Fruit fly (Drosophila melanogaster) whole organism, prepupa: ENCODE results near the gene Pak.

Experiments used
- Blimp-1 ChIP-seq: fragments of 200-800 bp; sonication (Bioruptor generic); optimal IDR thresholded peaks from 3 replicates; lab custom pipeline; 2017; ENCODE audit warnings: missing biosample characterization, missing genetic modification characterization, mild to moderate bottlenecking, moderate library complexity, missing genetic modification reagents
- CG32006 ChIP-seq: fragments of 200-800 bp; sonication (Bioruptor generic); optimal IDR thresholded peaks from 3 replicates; lab custom pipeline; 2017; ENCODE audit warnings: missing biosample characterization, mild to moderate bottlenecking, missing genetic modification characterization
- CG3919 ChIP-seq: fragments of 200-800 bp; sonication (Bioruptor generic); optimal IDR thresholded peaks from 3 replicates; lab custom pipeline; 2016; ENCODE audit warnings: missing biosample characterization, missing genetic modification characterization
- CG6854 ChIP-seq: fragments of 200-800 bp; sonication (Bioruptor generic); optimal IDR thresholded peaks from 2 replicates; lab custom pipeline; 2017; ENCODE audit warnings: missing biosample characterization, mild to moderate bottlenecking, missing genetic modification characterization
- Eip78C ChIP-seq: fragments of 200-800 bp; sonication (Bioruptor generic); peaks from one replicate; lab custom pipeline; 2016; ENCODE audit warnings: missing biosample characterization, missing genetic modification characterization
- Hr38 ChIP-seq: sonication (Bioruptor generic); optimal IDR thresholded peaks from 2 replicates; lab custom pipeline; 2016; ENCODE audit warnings: missing biosample characterization, missing genetic modification characterization
- Lpt ChIP-seq: fragments of 200-800 bp; sonication (Bioruptor generic); optimal IDR thresholded peaks from 3 replicates; lab custom pipeline; 2016; ENCODE audit warnings: missing biosample characterization, missing genetic modification characterization
- Met ChIP-seq: fragments of 200-800 bp; sonication (Bioruptor generic); optimal IDR thresholded peaks from 3 replicates; lab custom pipeline; 2016; ENCODE audit warnings: missing biosample characterization, missing genetic modification characterization
- Smox ChIP-seq: fragments of 200-800 bp; sonication (Bioruptor generic); optimal IDR thresholded peaks from 3 replicates; lab custom pipeline; 2016; ENCODE audit warnings: missing biosample characterization, missing genetic modification characterization
- Sox102F ChIP-seq: fragments of 200-800 bp; sonication (Bioruptor generic); optimal IDR thresholded peaks from 2 replicates; lab custom pipeline; 2016; ENCODE audit warnings: missing biosample characterization, mild to moderate bottlenecking, missing genetic modification characterization
- Sox14 ChIP-seq: fragments of 200-800 bp; sonication (Bioruptor generic); optimal IDR thresholded peaks from 3 replicates; lab custom pipeline; 2016; ENCODE audit warnings: missing biosample characterization, missing genetic modification characterization
- acj6 ChIP-seq: fragments of 200-800 bp; sonication (Bioruptor generic); optimal IDR thresholded peaks from 3 replicates; lab custom pipeline; 2016; ENCODE audit warnings: missing biosample characterization, missing genetic modification characterization
- topi ChIP-seq: fragments of 200-800 bp; sonication (Bioruptor generic); optimal IDR thresholded peaks from 3 replicates; lab custom pipeline; 2016; ENCODE audit warnings: missing biosample characterization, missing genetic modification characterization
- vri ChIP-seq: fragments of 200-800 bp; sonication (Bioruptor generic); optimal IDR thresholded peaks from 3 replicates; lab custom pipeline; 2016; ENCODE audit warnings: missing biosample characterization, mild to moderate bottlenecking, missing genetic modification characterization

dm6 chr3R:6409153-6409571 is 58.5 kb downstream of the Pak start:
- TF ChIP-seq Blimp-1 (GFP tag; lab: Kevin White, UChicago), result no peak
- no peak for TF ChIP-seq Sox102F (GFP tag; lab: Kevin White, UChicago)
- TF ChIP-seq acj6, result no peak
- TF ChIP-seq vri (GFP tag; lab: Kevin White, UChicago), result peak; percentile 38
- peak; percentile 50 for TF ChIP-seq Lpt (GFP tag; lab: Kevin White, UChicago)
- TF ChIP-seq Smox, result no peak
- peak; percentile 68 for TF ChIP-seq CG6854 (GFP tag; lab: Kevin White, UChicago)
- TF ChIP-seq CG3919 (GFP tag; lab: Kevin White, UChicago), result peak; percentile 50
- no peak for TF ChIP-seq Met (GFP tag; lab: Kevin White, UChicago)
- TF ChIP-seq Sox14 (GFP tag; lab: Kevin White, UChicago), result no peak
- TF ChIP-seq Hr38 (GFP tag; lab: Kevin White, UChicago), result no peak
- peak; percentile 41 for TF ChIP-seq Eip78C
- no peak for TF ChIP-seq topi (GFP tag; lab: Kevin White, UChicago)
- no peak for TF ChIP-seq CG32006 (GFP tag; lab: Kevin White, UChicago)
